Worm (Caenorhabditis elegans) whole organism, early embryonic: ENCODE measurements around the gene srsy-1.

Experiments used
- B0310.2 ChIP-seq: sonication (generic microtip); optimal IDR thresholded peaks from 2 replicates; lab custom pipeline; 2016; ENCODE audit warnings: mild to moderate bottlenecking, missing genetic modification characterization, missing compliant biosample characterization
- F13C5.2 ChIP-seq: sonication (generic microtip); optimal IDR thresholded peaks from 2 replicates; lab custom pipeline; 2017; ENCODE audit warnings: mild to moderate bottlenecking, missing genetic modification characterization, inconsistent platforms, missing compliant biosample characterization
- aly-1 ChIP-seq: sonication (generic microtip); optimal IDR thresholded peaks from 2 replicates; lab custom pipeline; 2016; ENCODE audit warnings: missing genetic modification characterization, missing compliant biosample characterization
- ama-1 ChIP-seq: fragments of 150-350 bp; optimal IDR thresholded peaks from 2 replicates; lab custom pipeline; 2014
- ceh-13 ChIP-seq: fragments of 200-800 bp; sonication (Bioruptor generic); optimal IDR thresholded peaks from 2 replicates; lab custom pipeline; 2018; ENCODE audit warnings: mild to moderate bottlenecking, missing genetic modification characterization, missing compliant biosample characterization
- ceh-36 ChIP-seq: sonication (generic microtip); optimal IDR thresholded peaks from 2 replicates; lab custom pipeline; 2016; ENCODE audit warnings: missing genetic modification characterization, inconsistent platforms, missing compliant biosample characterization
- ets-7 ChIP-seq: sonication (generic microtip); optimal IDR thresholded peaks from 2 replicates; lab custom pipeline; 2016; ENCODE audit warnings: missing genotype, missing genetic modification characterization, missing compliant biosample characterization
- flt-1 ChIP-seq: fragments of 200-800 bp; sonication (Bioruptor generic); IDR thresholded peaks from 2 replicates; pipeline ENCODE4 v1.3.6; 2022; ENCODE audit warnings: missing genetic modification characterization, missing compliant biosample characterization
- hmbx-1 ChIP-seq: sonication (generic microtip); optimal IDR thresholded peaks from 2 replicates; lab custom pipeline; 2016; ENCODE audit warnings: mild to moderate bottlenecking, missing genetic modification characterization, missing compliant biosample characterization
- hmg-4 ChIP-seq: fragments of 200-800 bp; sonication (Bioruptor generic); optimal IDR thresholded peaks from 2 replicates; lab custom pipeline; 2018; ENCODE audit warnings: mild to moderate bottlenecking, missing genetic modification characterization, missing compliant biosample characterization
- hnd-1 ChIP-seq: sonication (generic microtip); optimal IDR thresholded peaks from 2 replicates; lab custom pipeline; 2016; ENCODE audit warnings: missing genetic modification characterization, missing compliant biosample characterization
- pes-1 ChIP-seq: fragments of 200-800 bp; sonication (Bioruptor generic); IDR thresholded peaks from 2 replicates; pipeline ENCODE4 v1.3.6; 2022; ENCODE audit warnings: missing genetic modification reagents, missing genetic modification characterization, missing compliant biosample characterization
- scrt-1 ChIP-seq: fragments of 200-800 bp; sonication (Bioruptor generic); IDR thresholded peaks from 2 replicates; pipeline ENCODE4 v1.3.6; 2022; ENCODE audit warnings: missing genetic modification characterization, missing compliant biosample characterization
- sea-1 ChIP-seq: fragments of 200-800 bp; sonication (Bioruptor generic); conservative IDR thresholded peaks from 2 replicates; pipeline ENCODE4 v1.3.6; 2022; ENCODE audit warnings: missing genetic modification characterization, missing compliant biosample characterization
- tbx-11 ChIP-seq: fragments of 200-800 bp; sonication (Bioruptor generic); IDR thresholded peaks from 2 replicates; pipeline ENCODE4 v1.3.6; 2022; ENCODE audit warnings: missing genetic modification characterization, missing compliant biosample characterization
- tbx-37 ChIP-seq: fragments of 200-800 bp; sonication (Bioruptor generic); conservative IDR thresholded peaks from 2 replicates; pipeline ENCODE4 v1.3.6; 2022; ENCODE audit warnings: missing genetic modification reagents, missing genetic modification characterization, missing compliant biosample characterization
- tra-4 ChIP-seq: sonication (generic microtip); optimal IDR thresholded peaks from 2 replicates; lab custom pipeline; 2017; ENCODE audit warnings: missing genetic modification characterization, missing compliant biosample characterization

srsy-1 gene

DNA sequence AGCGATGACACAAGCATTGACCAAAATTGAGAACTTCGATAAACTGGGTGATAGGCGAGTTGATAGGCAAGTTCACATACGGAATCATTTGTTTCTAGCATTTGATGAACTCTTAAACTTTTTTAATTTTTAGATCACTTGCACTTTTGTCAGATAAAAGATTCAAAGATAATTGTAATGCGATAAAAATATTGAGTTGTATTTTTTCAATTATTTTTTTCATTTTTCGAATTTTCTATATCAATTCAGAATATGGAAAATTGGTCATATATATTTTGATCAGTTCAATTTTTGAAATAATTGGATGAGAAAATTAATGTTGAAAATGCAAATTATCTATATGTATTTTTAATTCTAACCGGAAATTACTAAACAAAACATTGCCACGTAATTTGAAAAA lies 50.9 kb downstream of the srsy-1 start, which contains the start of gene srb-3:
TSS of gene srb-3 (minus strand) at position 101 of the 400 bp plus-strand sequence.
- TF ChIP-seq ceh-13 (GFP tag; lab: Kevin White, UChicago) (no peak), tra-4 (no peak), hmbx-1 (tag; lab: Kevin White, UChicago) (no peak), aly-1 (tag; lab: Kevin White, UChicago) (no peak), hmg-4 (GFP tag; lab: Kevin White, UChicago) (no peak), B0310.2 (tag; lab: Kevin White, UChicago) (no peak), ceh-36 (no peak), tbx-11 (GFP tag; lab: Robert Waterston, UW) (no peak), sea-1 (GFP tag; lab: Robert Waterston, UW) (no peak), flt-1 (GFP tag; lab: Robert Waterston, UW) (no peak), ets-7 (tag; lab: Kevin White, UChicago) (no peak), scrt-1 (no peak), tbx-37 (GFP tag; lab: Robert Waterston, UW) (no peak), pes-1 (GFP tag; lab: Robert Waterston, UW) (no peak), hnd-1 (tag; lab: Kevin White, UChicago) (no peak), ama-1 (no peak), F13C5.2 (tag; lab: Kevin White, UChicago) (no peak)
